Fruit fly (Drosophila melanogaster) whole organism, prepupa: ENCODE measurements around the gene CG2767.

ENCODE experiments used
- Blimp-1 ChIP-seq: fragments of 200-800 bp; sonication (Bioruptor generic); optimal IDR thresholded peaks from 3 replicates; lab custom pipeline; 2017; ENCODE audit warnings: missing biosample characterization, missing genetic modification characterization, mild to moderate bottlenecking, moderate library complexity, missing genetic modification reagents
- CG10669 ChIP-seq: fragments of 200-800 bp; sonication (Bioruptor generic); optimal IDR thresholded peaks from 3 replicates; lab custom pipeline; 2018; ENCODE audit warnings: missing biosample characterization, mild to moderate bottlenecking, missing genetic modification characterization, moderate library complexity
- CG11762 ChIP-seq: fragments of 200-800 bp; sonication (Bioruptor generic); optimal IDR thresholded peaks from 3 replicates; lab custom pipeline; 2016; ENCODE audit warnings: missing biosample characterization, missing genetic modification characterization; ENCODE audit not compliant: insufficient read depth
- CG15336 ChIP-seq: fragments of 200-800 bp; sonication (Bioruptor generic); IDR thresholded peaks from 2 replicates; pipeline ENCODE4 v1.3.6; 2022; ENCODE audit warnings: missing biosample characterization, missing genetic modification characterization
- CG1621 ChIP-seq: fragments of 200-800 bp; sonication (Bioruptor generic); optimal IDR thresholded peaks from 3 replicates; lab custom pipeline; 2018; ENCODE audit warnings: missing biosample characterization, mild to moderate bottlenecking, missing genetic modification characterization
- CG32006 ChIP-seq: fragments of 200-800 bp; sonication (Bioruptor generic); optimal IDR thresholded peaks from 3 replicates; lab custom pipeline; 2017; ENCODE audit warnings: missing biosample characterization, mild to moderate bottlenecking, missing genetic modification characterization
- CG34406 ChIP-seq: fragments of 200-800 bp; sonication (Bioruptor generic); optimal IDR thresholded peaks from 3 replicates; lab custom pipeline; 2016; ENCODE audit warnings: missing biosample characterization, missing genetic modification characterization
- CG4318 ChIP-seq: fragments of 200-800 bp; sonication (Bioruptor generic); optimal IDR thresholded peaks from 3 replicates; lab custom pipeline; 2017; ENCODE audit warnings: missing biosample characterization, mild to moderate bottlenecking, missing genetic modification characterization
- CG6163 ChIP-seq: fragments of 200-800 bp; sonication (Bioruptor generic); IDR thresholded peaks from 3 replicates; pipeline ENCODE4 v1.3.6; 2022; ENCODE audit warnings: missing biosample characterization, missing genetic modification characterization
- CG6808 ChIP-seq: fragments of 200-800 bp; sonication (Bioruptor generic); optimal IDR thresholded peaks from 3 replicates; lab custom pipeline; 2017; ENCODE audit warnings: missing biosample characterization, missing genetic modification characterization, mild to moderate bottlenecking, moderate library complexity, missing genetic modification reagents
- CG6854 ChIP-seq: fragments of 200-800 bp; sonication (Bioruptor generic); optimal IDR thresholded peaks from 2 replicates; lab custom pipeline; 2017; ENCODE audit warnings: missing biosample characterization, mild to moderate bottlenecking, missing genetic modification characterization
- Eip78C ChIP-seq: fragments of 200-800 bp; sonication (Bioruptor generic); peaks from one replicate; lab custom pipeline; 2016; ENCODE audit warnings: missing biosample characterization, missing genetic modification characterization
- Eip93F ChIP-seq: fragments of 200-800 bp; sonication (Bioruptor generic); optimal IDR thresholded peaks from 2 replicates; lab custom pipeline; 2016; ENCODE audit warnings: missing biosample characterization, mild to moderate bottlenecking, missing genetic modification characterization
- Ets21C ChIP-seq: fragments of 200-800 bp; sonication (Bioruptor generic); optimal IDR thresholded peaks from 3 replicates; lab custom pipeline; 2016; ENCODE audit warnings: missing biosample characterization, missing genetic modification characterization
- Ets96B ChIP-seq: fragments of 200-800 bp; optimal IDR thresholded peaks from 2 replicates; lab custom pipeline; 2019; ENCODE audit warnings: missing biosample characterization, mild to moderate bottlenecking, missing genetic modification characterization, moderate library complexity
- Hr39 ChIP-seq: fragments of 200-800 bp; sonication (Bioruptor generic); optimal IDR thresholded peaks from 2 replicates; lab custom pipeline; 2016; ENCODE audit warnings: missing biosample characterization, missing genetic modification characterization
- Hr4 ChIP-seq: fragments of 200-800 bp; sonication (Bioruptor generic); optimal IDR thresholded peaks from 3 replicates; lab custom pipeline; 2016; ENCODE audit warnings: missing biosample characterization, missing genetic modification characterization
- Lpt ChIP-seq: fragments of 200-800 bp; sonication (Bioruptor generic); optimal IDR thresholded peaks from 3 replicates; lab custom pipeline; 2016; ENCODE audit warnings: missing biosample characterization, missing genetic modification characterization
- Sox14 ChIP-seq: fragments of 200-800 bp; sonication (Bioruptor generic); optimal IDR thresholded peaks from 3 replicates; lab custom pipeline; 2016; ENCODE audit warnings: missing biosample characterization, missing genetic modification characterization
- Sox15 ChIP-seq: fragments of 200-800 bp; sonication (Bioruptor generic); optimal IDR thresholded peaks from 3 replicates; lab custom pipeline; 2016; ENCODE audit warnings: missing biosample characterization, missing genetic modification characterization
- achi ChIP-seq: fragments of 200-800 bp; sonication (Bioruptor generic); optimal IDR thresholded peaks from 3 replicates; lab custom pipeline; 2016; ENCODE audit warnings: missing biosample characterization, missing genetic modification characterization
- acj6 ChIP-seq: fragments of 200-800 bp; sonication (Bioruptor generic); optimal IDR thresholded peaks from 3 replicates; lab custom pipeline; 2016; ENCODE audit warnings: missing biosample characterization, missing genetic modification characterization
- dsx ChIP-seq: fragments of 200-800 bp; optimal IDR thresholded peaks from 3 replicates; lab custom pipeline; 2019; ENCODE audit warnings: missing biosample characterization, mild to moderate bottlenecking, missing genetic modification characterization, moderate library complexity; ENCODE audit not compliant: poor library complexity, severe bottlenecking
- eg ChIP-seq: fragments of 200-800 bp; sonication (Bioruptor generic); IDR thresholded peaks from 3 replicates; pipeline ENCODE4 v1.3.6; 2022; ENCODE audit warnings: missing biosample characterization, missing genetic modification characterization
- esn ChIP-seq: fragments of 200-800 bp; sonication (Bioruptor generic); optimal IDR thresholded peaks from 2 replicates; lab custom pipeline; 2016; ENCODE audit warnings: missing biosample characterization, mild to moderate bottlenecking, missing genetic modification characterization, moderate library complexity
- fd59A ChIP-seq: fragments of 200-800 bp; sonication (Bioruptor generic); optimal IDR thresholded peaks from 2 replicates; lab custom pipeline; 2017; ENCODE audit warnings: missing biosample characterization, mild to moderate bottlenecking, missing genetic modification characterization, missing genetic modification reagents
- fkh ChIP-seq: fragments of 200-800 bp; sonication (Bioruptor generic); optimal IDR thresholded peaks from 3 replicates; lab custom pipeline; 2017; ENCODE audit warnings: missing biosample characterization, mild to moderate bottlenecking, missing genetic modification characterization, moderate library complexity
- net ChIP-seq: fragments of 200-800 bp; sonication (Bioruptor generic); optimal IDR thresholded peaks from 3 replicates; lab custom pipeline; 2016; ENCODE audit warnings: missing biosample characterization, missing genetic modification characterization
- pdm3 ChIP-seq: fragments of 200-800 bp; sonication (Bioruptor generic); optimal IDR thresholded peaks from 3 replicates; lab custom pipeline; 2016; ENCODE audit warnings: missing biosample characterization, missing genetic modification characterization
- spab ChIP-seq: fragments of 200-800 bp; sonication (Bioruptor generic); optimal IDR thresholded peaks from 2 replicates; lab custom pipeline; 2017; ENCODE audit warnings: missing biosample characterization, mild to moderate bottlenecking, missing genetic modification characterization, missing genetic modification reagents
- svp ChIP-seq: fragments of 200-800 bp; sonication (Bioruptor generic); peaks from one replicate; lab custom pipeline; 2016; ENCODE audit warnings: missing biosample characterization, missing genetic modification characterization
- topi ChIP-seq: fragments of 200-800 bp; sonication (Bioruptor generic); optimal IDR thresholded peaks from 3 replicates; lab custom pipeline; 2016; ENCODE audit warnings: missing biosample characterization, missing genetic modification characterization
- vri ChIP-seq: fragments of 200-800 bp; sonication (Bioruptor generic); optimal IDR thresholded peaks from 3 replicates; lab custom pipeline; 2016; ENCODE audit warnings: missing biosample characterization, mild to moderate bottlenecking, missing genetic modification characterization

CG2767 gene

DNA sequence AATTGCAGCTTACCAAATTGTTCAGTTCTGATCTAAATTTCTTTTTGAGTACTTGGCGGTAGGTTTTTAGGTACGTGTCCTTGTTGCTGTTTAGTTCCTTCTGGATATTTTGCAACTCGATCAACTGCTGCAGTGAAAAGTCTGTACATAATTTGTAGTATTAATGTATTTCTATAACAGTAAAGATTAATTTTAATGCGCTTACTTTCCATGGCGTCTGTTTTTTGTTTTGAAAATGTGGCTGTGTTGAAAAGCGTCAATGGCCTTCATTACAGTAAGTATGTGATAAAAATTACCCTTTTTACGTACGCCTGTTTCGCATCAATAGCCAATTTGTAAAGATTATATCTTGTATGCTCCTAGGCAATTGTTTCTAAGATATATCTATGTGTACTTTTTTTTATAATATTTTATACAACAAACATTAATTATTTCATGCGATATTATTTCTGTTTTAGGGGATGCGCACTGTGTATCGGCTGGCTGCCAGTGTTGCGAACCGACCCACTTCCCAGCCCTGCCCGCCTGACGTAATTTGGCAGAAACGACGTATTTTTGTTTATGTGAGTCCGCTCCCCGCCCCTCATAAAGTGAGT, 6.7 kb downstream of the CG2767 start, which contains the start of the genes Kmn2 and CG2698 (continued):
- peak; percentile 94 for TF ChIP-seq Sox15 (GFP tag; lab: Kevin White, UChicago)
- no peak for TF ChIP-seq fkh
- peak; percentile 95 for TF ChIP-seq Hr4
- peak; percentile 90 for TF ChIP-seq Blimp-1 (GFP tag; lab: Kevin White, UChicago)
- peak; percentile 94 for TF ChIP-seq CG11762 (GFP tag; lab: Kevin White, UChicago)
- TF ChIP-seq CG34406 (GFP tag; lab: Kevin White, UChicago), result peak; percentile 96
- TF ChIP-seq CG32006 (GFP tag; lab: Kevin White, UChicago), result peak; percentile 95
- TF ChIP-seq achi, result peak; percentile 96

DNA sequence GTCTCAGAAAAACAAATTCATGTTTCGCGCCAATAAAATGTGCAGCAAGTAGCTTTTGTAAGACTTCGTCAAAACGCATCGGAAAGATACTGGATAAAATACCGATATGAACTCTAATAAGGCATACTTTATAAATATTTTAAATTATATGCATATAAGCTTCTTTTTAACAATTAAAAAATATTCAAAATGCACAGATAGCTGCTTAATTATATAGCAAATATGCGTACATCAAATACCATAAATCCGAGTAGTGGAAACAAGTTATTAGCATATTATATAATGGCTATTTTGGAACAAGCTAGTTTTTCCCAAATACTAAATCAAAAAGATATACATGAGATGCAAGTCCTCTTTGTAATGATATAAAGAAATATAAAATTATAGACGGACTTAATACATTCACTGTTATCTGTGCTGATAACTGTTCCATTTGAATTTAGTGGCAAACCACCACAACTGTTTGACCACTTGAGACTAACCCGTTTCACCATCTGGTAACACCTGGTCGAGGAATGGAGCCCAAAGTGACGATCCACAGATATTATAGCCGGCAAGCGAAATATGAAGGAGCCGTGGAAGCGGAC, 8.3 kb downstream of the CG2767 start, which contains the start of gene PIG-H:
PIG-H (plus strand) TSS at position 303 of the 587 bp plus-strand sequence.
- TF ChIP-seq vri (GFP tag; lab: Kevin White, UChicago) (peak; percentile 84), CG6163 (GFP tag; lab: Robert Waterston, UW) (no peak), CG6854 (GFP tag; lab: Kevin White, UChicago) (no peak), eg (GFP tag; lab: Robert Waterston, UW) (no peak), Lpt (GFP tag; lab: Kevin White, UChicago) (no peak), CG4318 (GFP tag; lab: Kevin White, UChicago) (no peak), esn (GFP tag; lab: Kevin White, UChicago) (peak; percentile 16), Ets96B (tag; lab: Kevin White, UChicago) (no peak), CG11762 (GFP tag; lab: Kevin White, UChicago) (no peak), Hr39 (GFP tag; lab: Kevin White, UChicago) (peak; percentile 16), Sox14 (GFP tag; lab: Kevin White, UChicago) (peak; percentile 14), dsx (no peak), CG6808 (GFP tag; lab: Kevin White, UChicago) (no peak), pdm3 (GFP tag; lab: Kevin White, UChicago) (no peak), svp (GFP tag; lab: Kevin White, UChicago) (no peak)

DNA sequence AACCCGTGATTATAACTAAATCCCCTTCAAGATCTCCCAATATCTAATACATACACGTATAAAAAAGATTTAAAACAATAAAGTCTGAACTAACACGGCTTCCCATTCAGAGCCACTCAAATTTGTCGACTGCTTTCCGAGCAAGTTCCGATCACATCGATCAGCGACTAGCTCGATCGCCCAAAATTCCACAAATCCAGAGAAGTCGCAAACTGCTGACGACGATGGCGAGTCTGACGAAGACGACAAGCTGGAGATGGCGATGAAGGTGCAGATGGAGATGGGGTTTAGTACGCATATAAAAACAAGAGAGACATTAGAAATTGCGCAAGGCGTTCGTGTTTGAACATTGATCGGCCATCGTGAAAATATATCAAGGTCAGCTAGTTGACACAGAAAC, 9.1 kb downstream of the CG2767 start:
- TF ChIP-seq fd59A (GFP tag; lab: Kevin White, UChicago) (no peak), fkh (no peak), acj6 (GFP tag; lab: Kevin White, UChicago) (no peak), CG15336 (GFP tag; lab: Robert Waterston, UW) (no peak), spab (GFP tag; lab: Kevin White, UChicago) (no peak), CG10669 (GFP tag; lab: Kevin White, UChicago) (no peak), Eip93F (no peak), Hr4 (no peak), net (GFP tag; lab: Kevin White, UChicago) (no peak), CG1621 (no peak), dsx (no peak), topi (GFP tag; lab: Kevin White, UChicago) (no peak)

DNA sequence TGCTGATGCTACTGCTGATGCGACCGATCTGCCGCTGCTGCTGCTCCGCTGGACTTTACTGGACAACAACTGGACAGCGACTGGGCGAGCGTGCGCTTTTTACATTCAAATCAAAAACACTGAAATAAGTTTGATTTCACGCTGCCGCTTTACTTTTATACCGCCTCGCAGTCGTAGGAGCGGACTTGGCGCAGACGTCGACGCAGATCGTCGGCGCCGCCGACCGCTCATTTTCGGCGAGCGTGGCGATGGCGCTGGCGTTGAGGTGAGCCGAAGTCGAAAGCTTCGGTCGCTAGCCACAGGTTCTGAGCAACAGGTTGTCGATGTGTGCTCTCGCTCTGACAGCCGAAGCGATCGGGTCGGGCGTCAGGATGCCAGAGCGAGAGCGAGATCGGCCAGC, 12.2 kb downstream of the CG2767 start, which contains the start of gene Elovl7:
Elovl7 (minus strand) TSS at position 131 of the 400 bp plus-strand sequence.
- TF ChIP-seq Ets21C (GFP tag; lab: Kevin White, UChicago) (no peak), CG34406 (GFP tag; lab: Kevin White, UChicago) (no peak), Eip78C (peak; percentile 28), CG6854 (GFP tag; lab: Kevin White, UChicago) (peak; percentile 76), pdm3 (GFP tag; lab: Kevin White, UChicago) (no peak), CG15336 (GFP tag; lab: Robert Waterston, UW) (no peak)
- TF ChIP-seq, all 60 proteins: peak for 2
